Fruit fly (Drosophila melanogaster) whole organism, prepupa: ENCODE results near the gene CG5618.

Experiments
- Blimp-1 ChIP-seq: fragments of 200-800 bp; sonication (Bioruptor generic); optimal IDR thresholded peaks from 3 replicates; lab custom pipeline; 2017; ENCODE audit warnings: missing biosample characterization, missing genetic modification characterization, mild to moderate bottlenecking, moderate library complexity, missing genetic modification reagents
- CG10669 ChIP-seq: fragments of 200-800 bp; sonication (Bioruptor generic); optimal IDR thresholded peaks from 3 replicates; lab custom pipeline; 2018; ENCODE audit warnings: missing biosample characterization, mild to moderate bottlenecking, missing genetic modification characterization, moderate library complexity
- CG11902 ChIP-seq: fragments of 200-800 bp; sonication (Bioruptor generic); optimal IDR thresholded peaks from 3 replicates; lab custom pipeline; 2016; ENCODE audit warnings: missing biosample characterization, missing genetic modification characterization
- CG15336 ChIP-seq: fragments of 200-800 bp; sonication (Bioruptor generic); IDR thresholded peaks from 2 replicates; pipeline ENCODE4 v1.3.6; 2022; ENCODE audit warnings: missing biosample characterization, missing genetic modification characterization
- CG1621 ChIP-seq: fragments of 200-800 bp; sonication (Bioruptor generic); optimal IDR thresholded peaks from 3 replicates; lab custom pipeline; 2018; ENCODE audit warnings: missing biosample characterization, mild to moderate bottlenecking, missing genetic modification characterization
- CG16779 ChIP-seq: fragments of 200-800 bp; sonication (Bioruptor generic); optimal IDR thresholded peaks from 3 replicates; lab custom pipeline; 2017; ENCODE audit warnings: missing biosample characterization, mild to moderate bottlenecking, missing genetic modification characterization
- CG3032 ChIP-seq: fragments of 200-800 bp; optimal IDR thresholded peaks from 2 replicates; lab custom pipeline; 2019; ENCODE audit warnings: missing biosample characterization, mild to moderate bottlenecking, missing genetic modification characterization, moderate library complexity
- CG31627 ChIP-seq: fragments of 200-800 bp; sonication (Bioruptor generic); optimal IDR thresholded peaks from 3 replicates; lab custom pipeline; 2016; ENCODE audit warnings: missing biosample characterization, missing genetic modification characterization
- CG32006 ChIP-seq: fragments of 200-800 bp; sonication (Bioruptor generic); optimal IDR thresholded peaks from 3 replicates; lab custom pipeline; 2017; ENCODE audit warnings: missing biosample characterization, mild to moderate bottlenecking, missing genetic modification characterization
- CG3919 ChIP-seq: fragments of 200-800 bp; sonication (Bioruptor generic); optimal IDR thresholded peaks from 3 replicates; lab custom pipeline; 2016; ENCODE audit warnings: missing biosample characterization, missing genetic modification characterization
- CG4318 ChIP-seq: fragments of 200-800 bp; sonication (Bioruptor generic); optimal IDR thresholded peaks from 3 replicates; lab custom pipeline; 2017; ENCODE audit warnings: missing biosample characterization, mild to moderate bottlenecking, missing genetic modification characterization
- CG6163 ChIP-seq: fragments of 200-800 bp; sonication (Bioruptor generic); IDR thresholded peaks from 3 replicates; pipeline ENCODE4 v1.3.6; 2022; ENCODE audit warnings: missing biosample characterization, missing genetic modification characterization
- CG6276 ChIP-seq: fragments of 200-800 bp; sonication (Bioruptor generic); optimal IDR thresholded peaks from 2 replicates; lab custom pipeline; 2017; ENCODE audit warnings: missing biosample characterization, mild to moderate bottlenecking, missing genetic modification characterization
- CG6792 ChIP-seq: fragments of 200-800 bp; sonication (Bioruptor generic); optimal IDR thresholded peaks from 3 replicates; lab custom pipeline; 2016; ENCODE audit warnings: missing biosample characterization, missing genetic modification characterization
- CG6808 ChIP-seq: fragments of 200-800 bp; sonication (Bioruptor generic); optimal IDR thresholded peaks from 3 replicates; lab custom pipeline; 2017; ENCODE audit warnings: missing biosample characterization, missing genetic modification characterization, mild to moderate bottlenecking, moderate library complexity, missing genetic modification reagents
- CG6854 ChIP-seq: fragments of 200-800 bp; sonication (Bioruptor generic); optimal IDR thresholded peaks from 2 replicates; lab custom pipeline; 2017; ENCODE audit warnings: missing biosample characterization, mild to moderate bottlenecking, missing genetic modification characterization
- CG8119 ChIP-seq: fragments of 200-800 bp; sonication (Bioruptor generic); IDR thresholded peaks from 3 replicates; pipeline ENCODE4 v1.3.6; 2022; ENCODE audit warnings: missing biosample characterization, missing genetic modification characterization
- CG8319 ChIP-seq: fragments of 200-800 bp; sonication (Bioruptor generic); optimal IDR thresholded peaks from 3 replicates; lab custom pipeline; 2016; ENCODE audit warnings: missing biosample characterization, missing genetic modification characterization
- CG9139 ChIP-seq: fragments of 200-800 bp; sonication (Bioruptor generic); optimal IDR thresholded peaks from 3 replicates; lab custom pipeline; 2017; ENCODE audit warnings: missing biosample characterization, mild to moderate bottlenecking, missing genetic modification characterization
- Eip75B ChIP-seq: fragments of 200-800 bp; sonication (Bioruptor generic); optimal IDR thresholded peaks from 3 replicates; lab custom pipeline; 2016; ENCODE audit warnings: missing biosample characterization, missing genetic modification characterization
- Eip78C ChIP-seq: fragments of 200-800 bp; sonication (Bioruptor generic); peaks from one replicate; lab custom pipeline; 2016; ENCODE audit warnings: missing biosample characterization, missing genetic modification characterization
- Eip93F ChIP-seq: fragments of 200-800 bp; sonication (Bioruptor generic); optimal IDR thresholded peaks from 2 replicates; lab custom pipeline; 2016; ENCODE audit warnings: missing biosample characterization, mild to moderate bottlenecking, missing genetic modification characterization
- Ets21C ChIP-seq: fragments of 200-800 bp; sonication (Bioruptor generic); optimal IDR thresholded peaks from 3 replicates; lab custom pipeline; 2016; ENCODE audit warnings: missing biosample characterization, missing genetic modification characterization
- Gug ChIP-seq: fragments of 200-800 bp; sonication (Bioruptor generic); IDR thresholded peaks from 2 replicates; pipeline ENCODE4 v1.3.6; 2022; ENCODE audit warnings: missing biosample characterization, missing genetic modification characterization
- Lpt ChIP-seq: fragments of 200-800 bp; sonication (Bioruptor generic); optimal IDR thresholded peaks from 3 replicates; lab custom pipeline; 2016; ENCODE audit warnings: missing biosample characterization, missing genetic modification characterization
- OdsH ChIP-seq: fragments of 200-800 bp; sonication (Bioruptor generic); optimal IDR thresholded peaks from 3 replicates; lab custom pipeline; 2016; ENCODE audit warnings: missing biosample characterization, missing genetic modification characterization
- Smox ChIP-seq: fragments of 200-800 bp; sonication (Bioruptor generic); optimal IDR thresholded peaks from 3 replicates; lab custom pipeline; 2016; ENCODE audit warnings: missing biosample characterization, missing genetic modification characterization
- Sox102F ChIP-seq: fragments of 200-800 bp; sonication (Bioruptor generic); optimal IDR thresholded peaks from 2 replicates; lab custom pipeline; 2016; ENCODE audit warnings: missing biosample characterization, mild to moderate bottlenecking, missing genetic modification characterization
- achi ChIP-seq: fragments of 200-800 bp; sonication (Bioruptor generic); optimal IDR thresholded peaks from 3 replicates; lab custom pipeline; 2016; ENCODE audit warnings: missing biosample characterization, missing genetic modification characterization
- dac ChIP-seq: fragments of 200-800 bp; sonication (Bioruptor generic); optimal IDR thresholded peaks from 2 replicates; lab custom pipeline; 2017; ENCODE audit warnings: missing biosample characterization, mild to moderate bottlenecking, missing genetic modification characterization
- dsx ChIP-seq: fragments of 200-800 bp; optimal IDR thresholded peaks from 3 replicates; lab custom pipeline; 2019; ENCODE audit warnings: missing biosample characterization, mild to moderate bottlenecking, missing genetic modification characterization, moderate library complexity; ENCODE audit not compliant: poor library complexity, severe bottlenecking
- eg ChIP-seq: fragments of 200-800 bp; sonication (Bioruptor generic); IDR thresholded peaks from 3 replicates; pipeline ENCODE4 v1.3.6; 2022; ENCODE audit warnings: missing biosample characterization, missing genetic modification characterization
- fd85E ChIP-seq: fragments of 200-800 bp; sonication (Bioruptor generic); optimal IDR thresholded peaks from 3 replicates; lab custom pipeline; 2016; ENCODE audit warnings: missing biosample characterization, missing genetic modification characterization
- fkh ChIP-seq: fragments of 200-800 bp; sonication (Bioruptor generic); optimal IDR thresholded peaks from 3 replicates; lab custom pipeline; 2017; ENCODE audit warnings: missing biosample characterization, mild to moderate bottlenecking, missing genetic modification characterization, moderate library complexity
- pdm3 ChIP-seq: fragments of 200-800 bp; sonication (Bioruptor generic); optimal IDR thresholded peaks from 3 replicates; lab custom pipeline; 2016; ENCODE audit warnings: missing biosample characterization, missing genetic modification characterization
- salr ChIP-seq, 2 experiments: fragments of 200-800 bp; sonication (Bioruptor generic); optimal IDR thresholded peaks; 3 replicates each; lab custom pipeline; 2016 to 2018; ENCODE audit warnings: missing biosample characterization in 2 of 2, missing genetic modification characterization in 2 of 2, mild to moderate bottlenecking in 1 of 2
- spab ChIP-seq: fragments of 200-800 bp; sonication (Bioruptor generic); optimal IDR thresholded peaks from 2 replicates; lab custom pipeline; 2017; ENCODE audit warnings: missing biosample characterization, mild to moderate bottlenecking, missing genetic modification characterization, missing genetic modification reagents
- ss ChIP-seq, 2 experiments: fragments of 200-800 bp; sonication (Bioruptor generic); optimal IDR thresholded peaks; 2 replicates in 1 of 2; 3 replicates in 1 of 2; lab custom pipeline; 2017 to 2018; ENCODE audit warnings: mild to moderate bottlenecking in 2 of 2, missing biosample characterization in 2 of 2, missing genetic modification characterization in 2 of 2, moderate library complexity in 1 of 2
- svp ChIP-seq: fragments of 200-800 bp; sonication (Bioruptor generic); peaks from one replicate; lab custom pipeline; 2016; ENCODE audit warnings: missing biosample characterization, missing genetic modification characterization
- topi ChIP-seq: fragments of 200-800 bp; sonication (Bioruptor generic); optimal IDR thresholded peaks from 3 replicates; lab custom pipeline; 2016; ENCODE audit warnings: missing biosample characterization, missing genetic modification characterization
- vri ChIP-seq: fragments of 200-800 bp; sonication (Bioruptor generic); optimal IDR thresholded peaks from 3 replicates; lab custom pipeline; 2016; ENCODE audit warnings: missing biosample characterization, mild to moderate bottlenecking, missing genetic modification characterization

Gene CG5618

DNA sequence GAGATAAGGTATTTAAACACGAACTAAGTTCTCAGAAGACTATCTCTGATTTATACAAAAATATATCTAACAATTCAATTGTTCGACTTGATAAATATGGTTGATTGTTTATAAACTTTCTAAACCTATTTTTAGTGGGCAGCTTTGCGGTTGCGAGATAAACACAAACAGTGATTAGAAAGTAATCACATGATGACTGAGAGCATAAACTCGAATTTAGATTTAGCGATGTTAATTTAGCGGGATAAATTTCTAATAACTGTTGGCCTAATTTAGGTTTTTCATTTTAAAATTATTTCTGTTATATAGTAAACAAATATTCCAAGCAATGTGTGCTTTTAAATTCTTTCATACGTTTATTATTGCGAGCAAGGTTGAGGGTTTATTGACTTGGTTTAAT, 31.8 kb downstream of the CG5618 start:
- TF ChIP-seq CG31627 (GFP tag; lab: Kevin White, UChicago) (no peak), CG16779 (no peak), CG4318 (GFP tag; lab: Kevin White, UChicago) (no peak), Eip78C (GFP tag; lab: Kevin White, UChicago) (peak; percentile 52), fd85E (GFP tag; lab: Kevin White, UChicago) (no peak)

DNA sequence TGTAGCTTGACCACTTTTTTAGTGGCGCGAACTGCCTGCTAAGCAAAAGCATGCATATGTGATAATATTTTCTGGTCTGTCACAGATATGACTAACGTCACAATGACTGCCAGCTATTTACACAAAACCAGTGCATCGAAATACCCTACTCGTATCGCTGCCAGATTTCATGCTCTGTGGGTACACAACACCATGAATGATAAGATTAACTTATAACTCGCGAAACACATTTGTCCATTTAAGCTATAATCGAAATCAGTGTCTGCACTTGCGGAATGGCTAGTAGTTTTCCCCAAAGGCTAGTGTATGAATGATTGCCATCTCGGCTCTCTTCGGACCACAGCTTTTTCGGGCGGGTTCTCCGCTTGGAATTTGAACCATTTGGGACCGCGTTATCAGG, 32.2 kb downstream of the CG5618 start:
- TF ChIP-seq dac = no peak
- TF ChIP-seq fkh (GFP tag; lab: Kevin White, UChicago) = peak; percentile 46
- TF ChIP-seq topi (GFP tag; lab: Kevin White, UChicago) = no peak
- TF ChIP-seq Eip78C (GFP tag; lab: Kevin White, UChicago) = peak; percentile 17
- TF ChIP-seq achi (GFP tag; lab: Kevin White, UChicago) = no peak
- no peak for TF ChIP-seq Eip75B
- no peak for TF ChIP-seq Smox (GFP tag; lab: Kevin White, UChicago)
- TF ChIP-seq vri (GFP tag; lab: Kevin White, UChicago) = peak; percentile 69
- no peak for TF ChIP-seq CG6163
- TF ChIP-seq CG3032 = no peak
- TF ChIP-seq spab (GFP tag; lab: Kevin White, UChicago) = no peak
- TF ChIP-seq pdm3 (GFP tag; lab: Kevin White, UChicago) = no peak
- peak; percentile 17 for TF ChIP-seq CG6808 (GFP tag; lab: Kevin White, UChicago)
- no peak for TF ChIP-seq CG32006 (GFP tag; lab: Kevin White, UChicago)

dm6 chr3L:20385969-20386370, 32.7 kb downstream of the CG5618 start:
- no peak for TF ChIP-seq CG3919 (GFP tag; lab: Kevin White, UChicago)
- peak; percentile 18; the same call in 1 of the 2 replicates for TF ChIP-seq CG15336
- no peak for TF ChIP-seq CG6792 (GFP tag; lab: Kevin White, UChicago)
- peak; percentile 50 for TF ChIP-seq CG6276 (GFP tag; lab: Kevin White, UChicago)
- peak; percentile 57 for TF ChIP-seq fkh (GFP tag; lab: Kevin White, UChicago)
- TF ChIP-seq CG1621 (tag; lab: Kevin White, UChicago) = peak; percentile 4
- peak; percentile 98 for TF ChIP-seq svp (GFP tag; lab: Kevin White, UChicago)
- no peak for TF ChIP-seq Gug (GFP tag; lab: Robert Waterston, UW)

dm6 chr3L:20387038-20387842, 34.0 kb downstream of the CG5618 start:
- TF ChIP-seq fd85E (GFP tag; lab: Kevin White, UChicago) (no peak), CG6163 (peak; percentile 23; the same call in 1 of the 3 replicates), CG6808 (GFP tag; lab: Kevin White, UChicago) (no peak), CG6792 (GFP tag; lab: Kevin White, UChicago) (no peak), vri (GFP tag; lab: Kevin White, UChicago) (peak; percentile 44), CG10669 (no peak), Eip93F (GFP tag; lab: Kevin White, UChicago) (no peak), pdm3 (GFP tag; lab: Kevin White, UChicago) (no peak), CG3032 (no peak), salr (GFP tag; optimal IDR thresholded peaks at IDR 0.05; lab: Kevin White, UChicago) (no peak), svp (GFP tag; lab: Kevin White, UChicago) (peak; percentile 88), fkh (GFP tag; lab: Kevin White, UChicago) (peak; percentile 26), Eip78C (GFP tag; lab: Kevin White, UChicago) (peak; percentile 24), Gug (GFP tag; lab: Robert Waterston, UW) (no peak), Lpt (GFP tag; lab: Kevin White, UChicago) (no peak)

dm6 chr3L:20387843-20388163, 34.6 kb downstream of the CG5618 start:
- TF ChIP-seq CG1621 (tag; lab: Kevin White, UChicago) = peak; percentile 3
- TF ChIP-seq Ets21C (GFP tag; lab: Kevin White, UChicago) = no peak
- no peak for TF ChIP-seq Eip93F (GFP tag; lab: Kevin White, UChicago)
- no peak for TF ChIP-seq eg (GFP tag; lab: Robert Waterston, UW)
- no peak for TF ChIP-seq Eip75B
- TF ChIP-seq CG8119 (GFP tag; lab: Robert Waterston, UW) = 0 out of 3 replicates have a peak, but pooled peaks have one; percentile 16
- TF ChIP-seq CG11902 = no peak
- no peak for TF ChIP-seq Blimp-1 (GFP tag; lab: Kevin White, UChicago)
- peak; percentile 62 for TF ChIP-seq CG6808 (GFP tag; lab: Kevin White, UChicago)
- TF ChIP-seq CG6276 (GFP tag; lab: Kevin White, UChicago) = peak; percentile 43
- peak in 1 of 2 experiments; percentile 68 for TF ChIP-seq ss (GFP tag; optimal IDR thresholded peaks at IDR 0.05; lab: Kevin White, UChicago)
- TF ChIP-seq dsx (GFP tag; lab: Kevin White, UChicago) = no peak
- TF ChIP-seq Eip78C (GFP tag; lab: Kevin White, UChicago) = peak; percentile 27
- peak; percentile 49 for TF ChIP-seq CG9139 (GFP tag; lab: Kevin White, UChicago)
- no peak for TF ChIP-seq Sox102F (GFP tag; lab: Kevin White, UChicago)
- peak; percentile 18 for TF ChIP-seq spab (GFP tag; lab: Kevin White, UChicago)
- TF ChIP-seq CG6854 = no peak
- TF ChIP-seq CG8319 = no peak
- TF ChIP-seq OdsH = no peak
